Fruit fly (Drosophila melanogaster) whole organism, embryonic: ENCODE results near the gene TwdlW.

Experiments used
- CG32532 ChIP-seq: fragments of 200-800 bp; sonication (Bioruptor generic); IDR thresholded peaks from 2 replicates; pipeline ENCODE4 v1.3.6; 2022; ENCODE audit warnings: missing biosample characterization, missing genetic modification characterization
- CG43689 ChIP-seq: fragments of 200-800 bp; sonication (Bioruptor generic); IDR thresholded peaks from 2 replicates; pipeline ENCODE4 v1.3.6; 2022; ENCODE audit warnings: missing biosample characterization, missing genetic modification characterization
- CG8765 ChIP-seq: fragments of 200-800 bp; sonication (Bioruptor generic); IDR thresholded peaks from 2 replicates; pipeline ENCODE4 v1.3.6; 2022; ENCODE audit warnings: missing biosample characterization, missing genetic modification characterization
- Ets97D ChIP-seq: fragments of 200-800 bp; sonication (Bioruptor generic); optimal IDR thresholded peaks from 3 replicates; lab custom pipeline; 2016; ENCODE audit warnings: missing biosample characterization, missing genetic modification characterization
- H15 ChIP-seq: fragments of 200-800 bp; sonication (Bioruptor generic); IDR thresholded peaks from 3 replicates; pipeline ENCODE4 v1.3.6; 2022; ENCODE audit warnings: missing biosample characterization, missing genetic modification characterization
- btn ChIP-seq: fragments of 200-800 bp; sonication (Bioruptor generic); optimal IDR thresholded peaks from 2 replicates; lab custom pipeline; 2016; ENCODE audit warnings: missing biosample characterization, missing genetic modification characterization
- her ChIP-seq: fragments of 200-800 bp; sonication (Bioruptor generic); optimal IDR thresholded peaks from 2 replicates; lab custom pipeline; 2016; ENCODE audit warnings: missing biosample characterization, missing genetic modification characterization
- lola ChIP-seq, 3 experiments: fragments of >200 bp in 2 of 3; fragments of 200-800 bp in 1 of 3; sonication (Bioruptor generic) in 1 of 3; optimal IDR thresholded peaks; 2 replicates each; lab custom pipeline; 2017 to 2019; ENCODE audit warnings: missing biosample characterization in 3 of 3, missing genetic modification characterization in 3 of 3, mild to moderate bottlenecking in 1 of 3, moderate library complexity in 1 of 3

DNA sequence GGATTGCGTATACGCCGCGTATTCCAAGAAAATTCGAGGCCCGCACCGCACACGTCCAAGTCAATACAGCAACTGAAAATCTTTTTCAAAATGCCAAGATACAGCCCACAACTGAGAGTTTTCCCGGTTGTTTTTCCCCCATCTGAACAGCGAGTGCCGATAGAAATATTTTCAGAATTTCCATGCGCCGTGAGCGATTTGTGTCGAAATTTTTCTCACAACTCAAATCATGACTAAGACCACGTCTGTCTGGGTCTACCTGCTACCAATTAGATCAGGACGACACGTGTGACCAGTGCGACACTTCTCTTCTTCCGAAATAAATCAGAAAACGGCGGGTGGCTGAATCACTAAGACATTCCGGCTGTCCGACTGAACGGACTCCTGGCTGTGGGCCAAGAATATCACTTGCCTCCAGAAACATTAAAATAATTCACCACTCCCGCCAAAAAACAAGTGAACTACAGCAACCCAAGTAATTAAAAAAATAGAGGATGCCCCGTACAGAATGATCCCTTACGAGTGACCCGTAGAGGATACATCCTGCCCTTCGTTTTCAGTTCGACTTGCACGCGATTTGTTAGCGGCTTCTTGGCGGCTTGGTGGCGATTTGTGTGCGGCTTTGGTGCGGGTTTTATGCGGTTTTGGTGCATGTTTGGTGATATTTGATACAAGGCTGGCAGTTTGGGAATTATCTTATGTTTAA, 16.7 kb downstream of the TwdlW start, which contains the start of gene cher:
- no peak for TF ChIP-seq her (GFP tag; lab: Kevin White, UChicago)
- no peak for TF ChIP-seq CG32532 (GFP tag; lab: Robert Waterston, UW)
- no peak for TF ChIP-seq btn
- no peak for TF ChIP-seq Ets97D (GFP tag; lab: Kevin White, UChicago)
- no peak for TF ChIP-seq CG8765
- no peak for TF ChIP-seq H15
- no peak for TF ChIP-seq CG43689 (GFP tag; lab: Robert Waterston, UW)
- TF ChIP-seq lola (GFP tag; optimal IDR thresholded peaks at IDR 0.05; lab: Kevin White, UChicago): no peak
